Worm (Caenorhabditis elegans) whole organism, L1 larva: ENCODE data around the gene F57B7.2.

Source experiments
- ceh-8 ChIP-seq: fragments of 200-800 bp; sonication (Bioruptor generic); optimal IDR thresholded peaks from 2 replicates; lab custom pipeline; 2018; ENCODE audit warnings: mild to moderate bottlenecking, missing genetic modification characterization, moderate library complexity, missing compliant biosample characterization
- ets-5 ChIP-seq: fragments of 200-800 bp; sonication (Bioruptor generic); IDR thresholded peaks from 2 replicates; pipeline ENCODE4 v1.3.6; 2022; ENCODE audit warnings: missing genetic modification characterization, missing compliant biosample characterization
- fos-1 ChIP-seq: fragments of 150-350 bp; optimal IDR thresholded peaks from 2 replicates; lab custom pipeline; 2014; ENCODE audit warnings: missing biosample characterization, missing genetic modification characterization

DNA sequence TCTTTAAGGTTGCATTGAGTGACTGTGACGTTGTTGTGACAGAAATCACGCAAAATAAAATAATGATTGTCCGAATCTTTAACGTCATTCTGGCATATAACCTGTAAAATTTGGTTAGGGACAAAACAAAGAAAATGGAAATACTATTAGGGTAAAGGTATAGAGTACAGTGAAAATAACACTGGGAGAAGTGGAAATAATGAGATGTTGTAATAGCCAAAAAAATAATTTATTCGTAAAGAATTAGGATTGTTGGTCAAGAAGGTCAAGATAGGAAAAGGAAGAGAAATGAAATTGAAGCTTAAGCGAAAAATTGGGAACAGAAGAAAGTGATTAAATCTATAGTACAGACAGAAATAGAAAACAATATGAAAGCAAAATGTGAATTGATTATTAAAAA, 28.3 kb downstream of the F57B7.2 start, which contains the start of gene deg-3:
- TF ChIP-seq ets-5 = no peak
- TF ChIP-seq fos-1 = no peak
- no peak for TF ChIP-seq ceh-8 (GFP tag; lab: Kevin White, UChicago)
